Worm (Caenorhabditis elegans) whole organism, early embryonic: ENCODE measurements around the gene C33D9.13.

ENCODE experiments used
- B0310.2 ChIP-seq: sonication (generic microtip); optimal IDR thresholded peaks from 2 replicates; lab custom pipeline; 2016; ENCODE audit warnings: mild to moderate bottlenecking, missing genetic modification characterization, missing compliant biosample characterization
- aly-1 ChIP-seq: sonication (generic microtip); optimal IDR thresholded peaks from 2 replicates; lab custom pipeline; 2016; ENCODE audit warnings: missing genetic modification characterization, missing compliant biosample characterization
- ama-1 ChIP-seq: fragments of 150-350 bp; optimal IDR thresholded peaks from 2 replicates; lab custom pipeline; 2014
- ceh-36 ChIP-seq: sonication (generic microtip); optimal IDR thresholded peaks from 2 replicates; lab custom pipeline; 2016; ENCODE audit warnings: missing genetic modification characterization, inconsistent platforms, missing compliant biosample characterization
- ets-7 ChIP-seq: sonication (generic microtip); optimal IDR thresholded peaks from 2 replicates; lab custom pipeline; 2016; ENCODE audit warnings: missing genotype, missing genetic modification characterization, missing compliant biosample characterization
- flt-1 ChIP-seq: fragments of 200-800 bp; sonication (Bioruptor generic); IDR thresholded peaks from 2 replicates; pipeline ENCODE4 v1.3.6; 2022; ENCODE audit warnings: missing genetic modification characterization, missing compliant biosample characterization
- hmbx-1 ChIP-seq: sonication (generic microtip); optimal IDR thresholded peaks from 2 replicates; lab custom pipeline; 2016; ENCODE audit warnings: mild to moderate bottlenecking, missing genetic modification characterization, missing compliant biosample characterization
- hmg-4 ChIP-seq: fragments of 200-800 bp; sonication (Bioruptor generic); optimal IDR thresholded peaks from 2 replicates; lab custom pipeline; 2018; ENCODE audit warnings: mild to moderate bottlenecking, missing genetic modification characterization, missing compliant biosample characterization
- hnd-1 ChIP-seq: sonication (generic microtip); optimal IDR thresholded peaks from 2 replicates; lab custom pipeline; 2016; ENCODE audit warnings: missing genetic modification characterization, missing compliant biosample characterization
- scrt-1 ChIP-seq: fragments of 200-800 bp; sonication (Bioruptor generic); IDR thresholded peaks from 2 replicates; pipeline ENCODE4 v1.3.6; 2022; ENCODE audit warnings: missing genetic modification characterization, missing compliant biosample characterization
- sea-1 ChIP-seq: fragments of 200-800 bp; sonication (Bioruptor generic); conservative IDR thresholded peaks from 2 replicates; pipeline ENCODE4 v1.3.6; 2022; ENCODE audit warnings: missing genetic modification characterization, missing compliant biosample characterization
- tbx-11 ChIP-seq: fragments of 200-800 bp; sonication (Bioruptor generic); IDR thresholded peaks from 2 replicates; pipeline ENCODE4 v1.3.6; 2022; ENCODE audit warnings: missing genetic modification characterization, missing compliant biosample characterization
- tbx-37 ChIP-seq: fragments of 200-800 bp; sonication (Bioruptor generic); conservative IDR thresholded peaks from 2 replicates; pipeline ENCODE4 v1.3.6; 2022; ENCODE audit warnings: missing genetic modification reagents, missing genetic modification characterization, missing compliant biosample characterization
- tra-4 ChIP-seq: sonication (generic microtip); optimal IDR thresholded peaks from 2 replicates; lab custom pipeline; 2017; ENCODE audit warnings: missing genetic modification characterization, missing compliant biosample characterization

DNA sequence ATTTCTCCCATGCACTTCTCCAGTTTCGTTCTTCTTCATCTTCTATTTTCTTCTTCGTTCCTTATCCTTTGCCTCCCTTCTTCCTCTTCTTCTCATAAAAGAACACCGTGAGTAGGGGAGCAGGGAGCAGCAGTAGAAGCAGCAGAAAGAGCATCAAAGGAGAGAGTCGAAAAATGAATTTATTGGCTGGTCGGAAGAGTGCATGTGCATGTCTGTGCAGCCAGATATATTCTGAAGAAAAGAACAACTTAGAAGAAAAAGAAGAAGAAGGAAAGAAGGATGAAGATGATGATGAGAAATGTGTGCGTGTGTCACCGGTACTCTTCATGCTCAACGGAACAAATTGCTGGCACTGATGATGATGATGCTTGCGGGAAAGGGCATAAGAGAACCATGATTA lies 11.2 kb upstream of the C33D9.13 start:
- TF ChIP-seq flt-1 (GFP tag; lab: Robert Waterston, UW) (no peak), tbx-37 (GFP tag; lab: Robert Waterston, UW) (no peak), tra-4 (tag; lab: Kevin White, UChicago) (no peak), ama-1 (no peak), B0310.2 (tag; lab: Kevin White, UChicago) (no peak), scrt-1 (GFP tag; lab: Robert Waterston, UW) (no peak), ceh-36 (tag; lab: Kevin White, UChicago) (no peak), hmg-4 (GFP tag; lab: Kevin White, UChicago) (no peak), hmbx-1 (tag; lab: Kevin White, UChicago) (no peak), sea-1 (GFP tag; lab: Robert Waterston, UW) (no peak), aly-1 (no peak), tbx-11 (GFP tag; lab: Robert Waterston, UW) (no peak), hnd-1 (no peak), ets-7 (tag; lab: Kevin White, UChicago) (no peak)
